Fruit fly (Drosophila melanogaster) whole organism, embryonic: ENCODE measurements around the gene CG33654.

ENCODE experiments used
- ATbp ChIP-seq: fragments of 200-800 bp; sonication (Bioruptor generic); optimal IDR thresholded peaks from 2 replicates; lab custom pipeline; 2017; ENCODE audit warnings: missing biosample characterization, mild to moderate bottlenecking, missing genetic modification characterization, missing genetic modification reagents
- BtbVII ChIP-seq: fragments of 200-800 bp; sonication (Bioruptor generic); optimal IDR thresholded peaks from 3 replicates; lab custom pipeline; 2017; ENCODE audit warnings: missing biosample characterization, mild to moderate bottlenecking, missing genetic modification characterization
- CG10147 ChIP-seq: fragments of 200-800 bp; sonication (Bioruptor generic); optimal IDR thresholded peaks from 2 replicates; lab custom pipeline; 2019; ENCODE audit warnings: missing biosample characterization, mild to moderate bottlenecking, missing genetic modification characterization, moderate library complexity
- CG11723 ChIP-seq: fragments of 200-800 bp; sonication (Bioruptor generic); optimal IDR thresholded peaks from 2 replicates; lab custom pipeline; 2017; ENCODE audit warnings: missing biosample characterization, mild to moderate bottlenecking, missing genetic modification characterization
- CG1233 ChIP-seq: fragments of 200-800 bp; sonication (Bioruptor generic); optimal IDR thresholded peaks from 4 replicates; lab custom pipeline; 2018; ENCODE audit warnings: missing biosample characterization, mild to moderate bottlenecking, missing genetic modification characterization
- CG12942 ChIP-seq: fragments of 200-800 bp; sonication (Bioruptor generic); optimal IDR thresholded peaks from 3 replicates; lab custom pipeline; 2016; ENCODE audit warnings: missing biosample characterization, missing genetic modification characterization
- CG13624 ChIP-seq: fragments of 200-800 bp; sonication (Bioruptor generic); optimal IDR thresholded peaks from 2 replicates; lab custom pipeline; 2016; ENCODE audit warnings: missing biosample characterization, missing genetic modification characterization
- CG15073 ChIP-seq: fragments of 200-800 bp; sonication (Bioruptor generic); optimal IDR thresholded peaks from 2 replicates; lab custom pipeline; 2016; ENCODE audit warnings: missing biosample characterization, missing genetic modification characterization
- CG1647 ChIP-seq: fragments of 200-800 bp; sonication (Bioruptor generic); optimal IDR thresholded peaks from 3 replicates; lab custom pipeline; 2016; ENCODE audit warnings: missing biosample characterization, missing genetic modification characterization
- CG17829 ChIP-seq: fragments of 200-800 bp; optimal IDR thresholded peaks from 2 replicates; lab custom pipeline; 2019; ENCODE audit warnings: missing biosample characterization, mild to moderate bottlenecking, missing genetic modification characterization, moderate library complexity
- CG17912 ChIP-seq: fragments of 200-800 bp; sonication (Bioruptor generic); optimal IDR thresholded peaks from 2 replicates; lab custom pipeline; 2018; ENCODE audit warnings: missing biosample characterization, mild to moderate bottlenecking, missing genetic modification characterization
- CG1832 ChIP-seq: fragments of 200-800 bp; sonication (Bioruptor generic); optimal IDR thresholded peaks from 2 replicates; lab custom pipeline; 2017; ENCODE audit warnings: missing biosample characterization, mild to moderate bottlenecking, missing genetic modification characterization, inconsistent platforms
- CG18599 ChIP-seq: fragments of 200-800 bp; sonication (Bioruptor generic); optimal IDR thresholded peaks from 3 replicates; lab custom pipeline; 2017; ENCODE audit warnings: missing biosample characterization, missing genetic modification characterization, mild to moderate bottlenecking, moderate library complexity, missing genetic modification reagents
- CG31388 ChIP-seq: fragments of 200-800 bp; sonication (Bioruptor generic); optimal IDR thresholded peaks from 2 replicates; lab custom pipeline; 2016; ENCODE audit warnings: missing biosample characterization, missing genetic modification characterization
- CG3163 ChIP-seq: fragments of 200-800 bp; sonication (Bioruptor generic); optimal IDR thresholded peaks from 3 replicates; lab custom pipeline; 2016; ENCODE audit warnings: missing biosample characterization, missing genetic modification characterization
- CG32772 ChIP-seq: fragments of 200-800 bp; sonication (Bioruptor generic); IDR thresholded peaks from 2 replicates; pipeline ENCODE4 v1.3.6; 2022; ENCODE audit warnings: missing biosample characterization, missing genetic modification characterization
- CG33557 ChIP-seq: fragments of 200-800 bp; sonication (Bioruptor generic); optimal IDR thresholded peaks from 2 replicates; lab custom pipeline; 2019; ENCODE audit warnings: missing biosample characterization, mild to moderate bottlenecking, missing genetic modification characterization, moderate library complexity
- CG6765 ChIP-seq: fragments of 200-800 bp; sonication (Bioruptor generic); optimal IDR thresholded peaks from 3 replicates; lab custom pipeline; 2017; ENCODE audit warnings: missing biosample characterization, mild to moderate bottlenecking, missing genetic modification characterization
- CG6791 ChIP-seq: fragments of 200-800 bp; sonication (Bioruptor generic); IDR thresholded peaks from 3 replicates; pipeline ENCODE4 v1.3.6; 2022; ENCODE audit warnings: missing biosample characterization, missing genetic modification characterization; ENCODE audit not compliant: partially characterized antibody
- CG6854 ChIP-seq: fragments of 200-800 bp; sonication (Bioruptor generic); optimal IDR thresholded peaks from 3 replicates; lab custom pipeline; 2017; ENCODE audit warnings: missing biosample characterization, mild to moderate bottlenecking, missing genetic modification characterization
- CG8924 ChIP-seq: fragments of 200-800 bp; optimal IDR thresholded peaks from 3 replicates; lab custom pipeline; 2019; ENCODE audit warnings: missing biosample characterization, mild to moderate bottlenecking, missing genetic modification characterization, moderate library complexity
- CG8944 ChIP-seq: fragments of 200-800 bp; sonication (Bioruptor generic); optimal IDR thresholded peaks from 3 replicates; lab custom pipeline; 2016; ENCODE audit warnings: missing biosample characterization, missing genetic modification characterization
- CG9215 ChIP-seq: fragments of 200-800 bp; sonication (Bioruptor generic); IDR thresholded peaks from 2 replicates; pipeline ENCODE4 v1.3.6; 2022; ENCODE audit warnings: missing biosample characterization, missing genetic modification characterization
- CG9727 ChIP-seq: fragments of 200-800 bp; sonication (Bioruptor generic); optimal IDR thresholded peaks from 3 replicates; lab custom pipeline; 2017; ENCODE audit warnings: missing biosample characterization, mild to moderate bottlenecking, missing genetic modification characterization
- CG9817 ChIP-seq: fragments of 200-800 bp; sonication (Bioruptor generic); optimal IDR thresholded peaks from 2 replicates; lab custom pipeline; 2018; ENCODE audit warnings: missing biosample characterization, mild to moderate bottlenecking, missing genetic modification characterization, moderate library complexity
- CG9932 ChIP-seq: fragments of 200-800 bp; sonication (Bioruptor generic); IDR thresholded peaks from 2 replicates; pipeline ENCODE4 v1.3.6; 2022; ENCODE audit warnings: missing biosample characterization, missing genetic modification characterization
- Eip74EF ChIP-seq, 2 experiments: fragments of 200-800 bp in 1 of 2; fragments of >200 bp in 1 of 2; sonication (Bioruptor generic) in 1 of 2; optimal IDR thresholded peaks; 2 replicates each; lab custom pipeline; 2017 to 2019; ENCODE audit warnings: missing biosample characterization in 2 of 2, missing genetic modification characterization in 2 of 2, mild to moderate bottlenecking in 1 of 2, moderate library complexity in 1 of 2
- Fer1 ChIP-seq: fragments of 200-800 bp; sonication (Bioruptor generic); optimal IDR thresholded peaks from 2 replicates; lab custom pipeline; 2017; ENCODE audit warnings: missing biosample characterization, mild to moderate bottlenecking, missing genetic modification characterization
- Gsc ChIP-seq: fragments of 200-800 bp; sonication (Bioruptor generic); IDR thresholded peaks from 2 replicates; pipeline ENCODE4 v1.3.6; 2022; ENCODE audit warnings: missing biosample characterization, missing genetic modification characterization
- HLH4C ChIP-seq: fragments of 200-800 bp; sonication (Bioruptor generic); IDR thresholded peaks from 3 replicates; pipeline ENCODE4 v1.3.6; 2022; ENCODE audit warnings: missing biosample characterization, missing genetic modification characterization; ENCODE audit not compliant: partially characterized antibody
- Jarid2 ChIP-seq: fragments of 200-800 bp; sonication (Bioruptor generic); optimal IDR thresholded peaks from 3 replicates; lab custom pipeline; 2017; ENCODE audit warnings: mild to moderate bottlenecking, missing biosample characterization, missing genetic modification reagents, missing genetic modification characterization
- Nf-YA ChIP-seq: fragments of 200-800 bp; sonication (Bioruptor generic); IDR thresholded peaks from 2 replicates; pipeline ENCODE4 v1.3.6; 2022; ENCODE audit warnings: missing biosample characterization, missing genetic modification characterization
- Side ChIP-seq: fragments of 200-800 bp; sonication (Bioruptor generic); optimal IDR thresholded peaks from 2 replicates; lab custom pipeline; 2016; ENCODE audit warnings: missing biosample characterization, missing genetic modification characterization
- Sox102F ChIP-seq: fragments of 200-800 bp; sonication (Bioruptor generic); optimal IDR thresholded peaks from 2 replicates; lab custom pipeline; 2018; ENCODE audit warnings: missing biosample characterization, mild to moderate bottlenecking, missing genetic modification characterization, moderate library complexity
- Sry-β ChIP-seq: fragments of 200-800 bp; sonication (Bioruptor generic); optimal IDR thresholded peaks from 2 replicates; lab custom pipeline; 2018; ENCODE audit warnings: missing biosample characterization, mild to moderate bottlenecking, missing genetic modification characterization, moderate library complexity
- Trl ChIP-seq, 3 experiments: fragments of >200 bp in 2 of 3; fragments of 200-800 bp in 1 of 3; sonication (Bioruptor generic) in 1 of 3; optimal IDR thresholded peaks; 2 replicates in 1 of 3; 3 replicates in 2 of 3; lab custom pipeline; 2016 to 2017; ENCODE audit warnings: missing biosample characterization in 1 of 3, missing genetic modification characterization in 1 of 3
- croc ChIP-seq: fragments of 200-800 bp; sonication (Bioruptor generic); conservative IDR thresholded peaks from 3 replicates; pipeline ENCODE4 v1.3.6; 2022; ENCODE audit warnings: missing biosample characterization, missing genetic modification characterization
- dimm ChIP-seq: fragments of 200-800 bp; sonication (Bioruptor generic); IDR thresholded peaks from 2 replicates; pipeline ENCODE4 v1.3.6; 2022; ENCODE audit warnings: missing biosample characterization, missing genetic modification characterization
- emc ChIP-seq: fragments of 200-800 bp; sonication (Bioruptor generic); optimal IDR thresholded peaks from 2 replicates; lab custom pipeline; 2016; ENCODE audit warnings: missing biosample characterization, missing genetic modification characterization
- ewg ChIP-seq: fragments of 200-800 bp; sonication (Bioruptor generic); optimal IDR thresholded peaks from 3 replicates; lab custom pipeline; 2017; ENCODE audit warnings: mild to moderate bottlenecking, missing biosample characterization, missing genetic modification reagents, missing genetic modification characterization
- jumu ChIP-seq: fragments of 200-800 bp; sonication (Bioruptor generic); optimal IDR thresholded peaks from 3 replicates; lab custom pipeline; 2016; ENCODE audit warnings: missing biosample characterization, missing genetic modification characterization
- lab ChIP-seq: fragments of 200-800 bp; sonication (Bioruptor generic); optimal IDR thresholded peaks from 3 replicates; lab custom pipeline; 2017; ENCODE audit warnings: missing biosample characterization, missing genetic modification characterization, mild to moderate bottlenecking, moderate library complexity, missing genetic modification reagents
- pan ChIP-seq, 4 experiments: fragments of >200 bp in 3 of 4; fragments of 200-800 bp in 1 of 4; sonication (Bioruptor generic) in 1 of 4; optimal IDR thresholded peaks in 3 of 4; IDR thresholded peaks in 1 of 4; 2 replicates each; pipeline versions ENCODE4 v1.3.6 to Lab custom; 2017 to 2022; ENCODE audit warnings: missing biosample characterization in 2 of 4, missing genetic modification characterization in 2 of 4, mixed read lengths in 1 of 4
- pnt ChIP-seq: fragments of 200-800 bp; sonication (Bioruptor generic); optimal IDR thresholded peaks from 3 replicates; lab custom pipeline; 2016; ENCODE audit warnings: missing biosample characterization, missing genetic modification characterization
- salm ChIP-seq: fragments of 200-800 bp; sonication (Bioruptor generic); optimal IDR thresholded peaks from 2 replicates; lab custom pipeline; 2018; ENCODE audit warnings: missing biosample characterization, mild to moderate bottlenecking, missing genetic modification characterization
- sna ChIP-seq: fragments of 200-800 bp; sonication (Bioruptor generic); IDR thresholded peaks from 2 replicates; pipeline ENCODE4 v1.3.6; 2022; ENCODE audit warnings: missing biosample characterization, missing genetic modification characterization; ENCODE audit not compliant: partially characterized antibody
- tio ChIP-seq: fragments of 200-800 bp; sonication (Bioruptor generic); optimal IDR thresholded peaks from 2 replicates; lab custom pipeline; 2017; ENCODE audit warnings: missing biosample characterization, missing genetic modification characterization, inconsistent platforms
- vvl ChIP-seq: fragments of 200-800 bp; sonication (Bioruptor generic); IDR thresholded peaks from 2 replicates; pipeline ENCODE4 v1.3.6; 2022; ENCODE audit warnings: missing biosample characterization, missing genetic modification characterization
- zen2 ChIP-seq: fragments of 200-800 bp; sonication (Bioruptor generic); IDR thresholded peaks from 3 replicates; pipeline ENCODE4 v1.3.6; 2022; ENCODE audit warnings: missing biosample characterization, missing genetic modification characterization; ENCODE audit not compliant: partially characterized antibody

The CG33654 gene

DNA sequence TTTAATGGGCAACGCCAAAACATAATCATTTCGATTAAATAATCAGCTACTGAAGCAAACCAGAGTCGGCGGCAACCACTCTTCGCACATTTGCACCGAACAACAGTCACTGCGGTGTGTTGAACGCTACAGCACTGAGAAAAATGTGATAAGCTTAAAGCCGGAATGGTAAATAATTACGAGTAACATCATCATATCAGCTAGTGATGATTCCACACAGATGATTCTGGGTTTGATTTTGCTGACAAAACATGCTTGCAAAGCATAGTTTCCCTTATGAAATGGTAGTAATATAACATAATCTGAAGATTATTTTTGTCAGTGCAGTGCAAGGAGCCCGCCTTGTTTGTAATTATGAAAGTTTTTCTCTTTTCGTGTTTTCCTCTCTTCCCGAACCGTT lies 15.1 kb upstream of the CG33654 start (continued):
- peak; percentile 37 for TF ChIP-seq lab (GFP tag; lab: Kevin White, UChicago)
- TF ChIP-seq tio (GFP tag; lab: Kevin White, UChicago) = peak; percentile 29
- no peak for TF ChIP-seq Nf-YA (GFP tag; lab: Robert Waterston, UW)
- TF ChIP-seq jumu (GFP tag; lab: Kevin White, UChicago) = peak; percentile 50
- no peak for TF ChIP-seq CG3163 (GFP tag; lab: Kevin White, UChicago)
- no peak for TF ChIP-seq CG9932 (GFP tag; lab: Robert Waterston, UW)
- no peak for TF ChIP-seq zen2
- no peak for TF ChIP-seq dimm (GFP tag; lab: Robert Waterston, UW)
- TF ChIP-seq CG1647 = no peak
- no peak for TF ChIP-seq CG12942 (GFP tag; lab: Kevin White, UChicago)
- no peak for TF ChIP-seq CG10147 (GFP tag; lab: Kevin White, UChicago)
- TF ChIP-seq Side = no peak
- TF ChIP-seq croc = no peak
- no peak for TF ChIP-seq CG1832
- TF ChIP-seq CG32772 (GFP tag; lab: Robert Waterston, UW) = 0 out of 2 replicates have a peak, but pooled peaks have one; percentile 19
- TF ChIP-seq CG6791 (GFP tag; lab: Robert Waterston, UW) = no peak
- no peak for TF ChIP-seq Trl (optimal IDR thresholded peaks at IDR 0.05; lab: Kevin White, UChicago)
- peak; percentile 36 for TF ChIP-seq Trl (GFP tag; optimal IDR thresholded peaks at IDR 0.05; lab: Kevin White, UChicago)
- TF ChIP-seq HLH4C (GFP tag; lab: Robert Waterston, UW) = no peak
- peak; percentile 48 for TF ChIP-seq ewg
- no peak for TF ChIP-seq CG15073 (GFP tag; lab: Kevin White, UChicago)
- TF ChIP-seq CG9727 (GFP tag; lab: Kevin White, UChicago) = peak; percentile 12
- no peak for TF ChIP-seq CG18599 (GFP tag; lab: Kevin White, UChicago)
- TF ChIP-seq Gsc = no peak
- TF ChIP-seq vvl (GFP tag; lab: Robert Waterston, UW) = peak; percentile 51; the same call in 1 of the 2 replicates
- no peak for TF ChIP-seq CG31388 (GFP tag; lab: Kevin White, UChicago)
- peak; percentile 51 for TF ChIP-seq CG8944 (GFP tag; lab: Kevin White, UChicago)
- peak; percentile 46 for TF ChIP-seq ATbp (GFP tag; lab: Kevin White, UChicago)
- TF ChIP-seq Sry-β = no peak
- TF ChIP-seq Fer1 = no peak
- peak; percentile 77 for TF ChIP-seq Sox102F (GFP tag; lab: Kevin White, UChicago)
- no peak for TF ChIP-seq CG13624 (GFP tag; lab: Kevin White, UChicago)
- peak; percentile 56 for TF ChIP-seq pnt (GFP tag; lab: Kevin White, UChicago)
- TF ChIP-seq CG6765 = no peak
- no peak for TF ChIP-seq pan (optimal IDR thresholded peaks at IDR 0.05; lab: Kevin White, UChicago)
- TF ChIP-seq pan (GFP tag; optimal IDR thresholded peaks at IDR 0.05 in 1 of 2, IDR thresholded peaks at IDR 0.05 in 1 of 2) = no peak
- TF ChIP-seq CG11723 = peak; percentile 29
- no peak for TF ChIP-seq emc
- TF ChIP-seq CG17829 (tag; lab: Kevin White, UChicago) = peak; percentile 68
- TF ChIP-seq CG33557 (GFP tag; lab: Kevin White, UChicago) = peak; percentile 51
- TF ChIP-seq Eip74EF (GFP tag; optimal IDR thresholded peaks at IDR 0.05; lab: Kevin White, UChicago) = no peak
- TF ChIP-seq BtbVII (GFP tag; lab: Kevin White, UChicago) = no peak
- no peak for TF ChIP-seq CG17912 (GFP tag; lab: Kevin White, UChicago)
- TF ChIP-seq salm = peak; percentile 43
- no peak for TF ChIP-seq CG1233 (GFP tag; lab: Kevin White, UChicago)
- no peak for TF ChIP-seq CG9215 (GFP tag; lab: Robert Waterston, UW)
- peak; percentile 46 for TF ChIP-seq CG8924 (tag; lab: Kevin White, UChicago)
- TF ChIP-seq sna = no peak
- no peak for TF ChIP-seq CG6854 (GFP tag; lab: Kevin White, UChicago)
- no peak for TF ChIP-seq CG9817 (tag; lab: Kevin White, UChicago)
- TF ChIP-seq Jarid2 (GFP tag; lab: Kevin White, UChicago) = no peak
